Fruit fly (Drosophila melanogaster): ENCODE measurements around the gene spartin.

spartin gene

DNA sequence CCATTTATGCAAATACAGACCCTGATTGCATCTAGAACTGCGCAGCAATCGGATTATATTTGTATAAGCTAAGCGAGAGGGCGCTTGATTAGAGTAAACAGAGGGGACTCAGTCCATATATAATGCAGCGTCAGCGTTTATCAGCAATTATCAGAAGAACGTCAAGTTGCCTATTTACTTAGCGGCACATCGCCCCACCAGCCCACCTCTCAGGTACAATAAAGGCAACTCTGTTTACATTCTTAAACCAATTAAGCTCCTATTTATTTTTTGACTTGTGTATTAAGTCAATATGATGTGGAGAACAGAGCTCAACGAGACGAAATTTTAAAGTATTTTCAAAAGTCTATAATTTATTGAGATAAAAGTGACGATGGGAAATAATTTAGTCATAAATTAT is 10.3 kb downstream of the spartin start (continued):
- TF ChIP-seq otp (GFP tag; IDR thresholded peaks at IDR 0.05) (peak; percentile 63; the same call in 1 of the 3 replicates), CG14667 (GFP tag; IDR thresholded peaks at IDR 0.05) (no peak), CG14441 (GFP tag; IDR thresholded peaks at IDR 0.05) (peak; percentile 8; the same call in 1 of the 2 replicates), CG10267 (tag; optimal IDR thresholded peaks at IDR 0.05) (peak; percentile 70), corto (GFP tag; optimal IDR thresholded peaks at IDR 0.05) (peak; percentile 72), CG8281 (tag; optimal IDR thresholded peaks at IDR 0.05) (peak; percentile 71), so (GFP tag; IDR thresholded peaks at IDR 0.05) (0 out of 3 replicates have a peak, but pooled peaks have one; percentile 44), Hand (GFP tag; optimal IDR thresholded peaks at IDR 0.05) (no peak), CG17361 (GFP tag; IDR thresholded peaks at IDR 0.05) (peak; percentile 90), ind (GFP tag; optimal IDR thresholded peaks at IDR 0.05) (peak; percentile 29), seq (GFP tag; IDR thresholded peaks at IDR 0.05) (peak; percentile 59; the same call in 1 of the 2 replicates), Doc2 (GFP tag; IDR thresholded peaks at IDR 0.05) (no peak), lov (optimal IDR thresholded peaks at IDR 0.05) (no peak), lov (GFP tag; IDR thresholded peaks at IDR 0.05) (peak; percentile 85), H15 (GFP tag; IDR thresholded peaks at IDR 0.05) (peak; percentile 68; the same call in 2 of the 3 replicates), CG10366 (GFP tag; IDR thresholded peaks at IDR 0.05) (no peak), CG15514 (GFP tag; optimal IDR thresholded peaks at IDR 0.05) (peak; percentile 80), p53 (GFP tag; optimal IDR thresholded peaks at IDR 0.05) (peak; percentile 67), sima (GFP tag; optimal IDR thresholded peaks at IDR 0.05) (peak; percentile 15), stwl (tag; optimal IDR thresholded peaks at IDR 0.05) (peak; percentile 53), fd96Cb (tag; optimal IDR thresholded peaks at IDR 0.05) (peak; percentile 83), en (GFP tag; optimal IDR thresholded peaks at IDR 0.05) (no peak), CG17186 (GFP tag; optimal IDR thresholded peaks at IDR 0.05) (peak; percentile 70), dmrt99B (tag; optimal IDR thresholded peaks at IDR 0.05) (peak; percentile 85), tll (GFP tag; optimal IDR thresholded peaks at IDR 0.05) (no peak), fru (optimal IDR thresholded peaks at IDR 0.05) (no peak), Rx (GFP tag; IDR thresholded peaks at IDR 0.05) (peak; percentile 43; the same call in 1 of the 2 replicates), CG17568 (GFP tag; optimal IDR thresholded peaks at IDR 0.05) (peak; percentile 67), slbo (GFP tag; IDR thresholded peaks at IDR 0.05) (no peak), CG10462 (GFP tag; optimal IDR thresholded peaks at IDR 0.05) (no peak), lilli (GFP tag; optimal IDR thresholded peaks at IDR 0.05) (no peak), CG10431 (GFP tag; optimal IDR thresholded peaks at IDR 0.05) (peak; percentile 38), Lpt (GFP tag; optimal IDR thresholded peaks at IDR 0.05) (no peak), Ets65A (GFP tag) (no peak), gt (GFP tag; IDR thresholded peaks at IDR 0.05) (peak; percentile 33; the same call in 1 of the 2 replicates), CG10274 (GFP tag; optimal IDR thresholded peaks at IDR 0.05) (peak; percentile 60), vfl (GFP tag; optimal IDR thresholded peaks at IDR 0.05) (peak; percentile 6), wek (GFP tag; optimal IDR thresholded peaks at IDR 0.05) (peak; percentile 88), CG12155 (GFP tag; optimal IDR thresholded peaks at IDR 0.05) (no peak), pita (GFP tag; optimal IDR thresholded peaks at IDR 0.05) (no peak), CG42726 (GFP tag; IDR thresholded peaks at IDR 0.05; ENCODE audit: partially characterized antibody) (no peak), Xrp1 (GFP tag; IDR thresholded peaks at IDR 0.05) (peak; percentile 96), kay (GFP tag; optimal IDR thresholded peaks at IDR 0.05) (peak; percentile 90), Bgb (GFP tag; IDR thresholded peaks at IDR 0.05; ENCODE audit: partially characterized antibody) (no peak), pzg (GFP tag; optimal IDR thresholded peaks at IDR 0.05) (no peak), CG4424 (GFP tag; optimal IDR thresholded peaks at IDR 0.05) (peak; percentile 82), B-H2 (GFP tag; optimal IDR thresholded peaks at IDR 0.05) (no peak), MESR4 (GFP tag; optimal IDR thresholded peaks at IDR 0.05) (no peak), Mad (GFP tag; optimal IDR thresholded peaks at IDR 0.05) (no peak), CG15269 (tag; optimal IDR thresholded peaks at IDR 0.05) (no peak), ham (GFP tag; IDR thresholded peaks at IDR 0.05) (no peak), run (tag; optimal IDR thresholded peaks at IDR 0.05) (peak; percentile 58)

Data from whole organism, embryonic.